Fruit fly (Drosophila melanogaster) whole organism: ENCODE results near the gene eIF4EHP.

Experiments
- CG8478 ChIP-seq: fragments of >200 bp; optimal IDR thresholded peaks from 2 replicates; lab custom pipeline; 2018; ENCODE audit warnings: inconsistent platforms
- Dll ChIP-seq: fragments of >200 bp; optimal IDR thresholded peaks from 2 replicates; lab custom pipeline; 2017
- EcR ChIP-seq, 2 experiments: fragments of >200 bp; optimal IDR thresholded peaks; 2 replicates each; lab custom pipeline; 2017; ENCODE audit warnings: missing biosample characterization in 2 of 2, missing genetic modification characterization in 2 of 2, missing genetic modification reagents in 2 of 2
- pan ChIP-seq: fragments of >200 bp; optimal IDR thresholded peaks from 2 replicates; lab custom pipeline; 2017
- psq ChIP-seq: fragments of >200 bp; optimal IDR thresholded peaks from 2 replicates; lab custom pipeline; 2017
- usp ChIP-seq: fragments of >200 bp; optimal IDR thresholded peaks from 2 replicates; lab custom pipeline; 2017; ENCODE audit warnings: missing biosample characterization, missing genetic modification characterization, mixed read lengths

DNA sequence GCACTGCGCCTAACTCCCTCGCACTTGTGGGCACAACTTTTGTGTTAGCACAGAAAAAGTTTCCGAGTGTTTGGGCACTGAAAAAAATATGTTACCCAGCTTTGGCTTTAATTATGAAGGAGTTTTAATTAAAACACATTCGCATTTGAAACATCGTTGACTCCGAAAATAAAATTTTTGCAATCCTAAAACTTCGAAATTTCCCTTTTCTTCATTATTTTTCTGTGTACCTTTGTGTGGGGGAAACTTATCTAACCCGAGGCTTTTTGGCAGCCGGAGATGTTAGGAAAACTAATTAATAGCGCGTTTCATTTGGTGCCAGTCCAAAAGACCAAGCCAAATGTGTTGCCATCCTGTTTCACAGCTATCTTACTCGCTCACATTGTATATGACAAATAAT lies 17.1 kb downstream of the eIF4EHP start:
- TF ChIP-seq usp (GFP tag; lab: Kevin White, UChicago) (no peak), psq (lab: Kevin White, UChicago) (no peak), Dll (no peak), CG8478 (lab: Kevin White, UChicago) (no peak), pan (lab: Kevin White, UChicago) (no peak), EcR (GFP tag; optimal IDR thresholded peaks at IDR 0.05; lab: Kevin White, UChicago) (no peak)
